Fruit fly (Drosophila melanogaster): ENCODE measurements around the gene Ten-a.
A peak's percentile ranks its signal among the peaks of the same experiment; 100 is the strongest.

Gene Ten-a

DNA sequence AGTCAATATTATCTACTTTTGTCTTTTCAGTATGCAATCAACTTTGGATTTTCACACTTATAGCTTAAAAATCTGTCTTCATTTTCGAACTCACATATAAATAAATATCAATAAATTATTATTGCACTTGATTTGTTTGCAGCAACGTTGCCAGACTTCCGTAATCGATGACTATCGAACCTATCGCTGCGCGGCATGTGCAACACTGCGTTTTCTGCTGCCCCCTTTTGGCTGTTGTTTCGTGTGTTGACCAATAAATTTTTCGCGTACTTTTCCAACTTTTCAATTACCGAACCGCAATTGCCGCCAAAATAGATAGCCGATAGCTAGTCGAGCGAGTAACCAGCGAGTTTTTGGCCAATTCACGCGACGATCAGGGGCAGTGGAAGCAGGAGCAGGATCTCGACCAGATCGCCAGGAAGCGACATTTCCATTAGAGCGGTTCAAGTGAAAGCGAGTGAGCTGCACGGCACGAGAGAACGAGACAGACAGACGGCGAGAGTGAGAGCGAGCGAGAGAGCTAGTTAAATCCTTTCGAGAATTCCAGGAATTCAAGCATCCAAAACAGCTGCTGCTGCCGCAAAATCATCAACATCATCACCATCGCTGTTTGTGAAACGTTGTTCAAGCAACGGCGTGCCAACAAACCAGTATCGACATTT, 24.9 kb upstream of the Ten-a start, which contains the start of gene Lsm12a (continued):
- no peak for TF ChIP-seq gcm2 (GFP tag; optimal IDR thresholded peaks at IDR 0.05)
- TF ChIP-seq stwl (tag; optimal IDR thresholded peaks at IDR 0.05), result peak; percentile 64
- no peak for TF ChIP-seq ab (GFP tag; optimal IDR thresholded peaks at IDR 0.05)
- no peak for TF ChIP-seq Meics (GFP tag; optimal IDR thresholded peaks at IDR 0.05)
- no peak for TF ChIP-seq Nf-YA (GFP tag; IDR thresholded peaks at IDR 0.05)
- no peak for TF ChIP-seq fd96Cb (tag; optimal IDR thresholded peaks at IDR 0.05)
- TF ChIP-seq NfI (GFP tag; optimal IDR thresholded peaks at IDR 0.05), result no peak
- TF ChIP-seq CG17361 (GFP tag; IDR thresholded peaks at IDR 0.05), result no peak
- TF ChIP-seq gfzf (GFP tag; optimal IDR thresholded peaks at IDR 0.05), result no peak
- TF ChIP-seq sim (GFP tag; IDR thresholded peaks at IDR 0.05), result no peak
- TF ChIP-seq CG15601 (tag; optimal IDR thresholded peaks at IDR 0.05), result no peak
- TF ChIP-seq CG12769 (tag; optimal IDR thresholded peaks at IDR 0.05), result no peak
- TF ChIP-seq CG6765 (GFP tag; optimal IDR thresholded peaks at IDR 0.05), result no peak
- no peak for TF ChIP-seq CG10209 (GFP tag; optimal IDR thresholded peaks at IDR 0.05)
- TF ChIP-seq Sox100B (GFP tag; optimal IDR thresholded peaks at IDR 0.05), result no peak
- no peak for TF ChIP-seq crc (GFP tag; optimal IDR thresholded peaks at IDR 0.05)
- TF ChIP-seq Stat92E (GFP tag; optimal IDR thresholded peaks at IDR 0.05), result peak in 1 of 3 experiments; percentile 79
- TF ChIP-seq exex (tag; optimal IDR thresholded peaks at IDR 0.05), result no peak
- no peak for TF ChIP-seq ftz-f1 (GFP tag; optimal IDR thresholded peaks at IDR 0.05)
- no peak for TF ChIP-seq gem (tag; optimal IDR thresholded peaks at IDR 0.05)
- TF ChIP-seq Gug (GFP tag; IDR thresholded peaks at IDR 0.05), result no peak
- TF ChIP-seq mirr (GFP tag; optimal IDR thresholded peaks at IDR 0.05), result no peak
- TF ChIP-seq odd (GFP tag; optimal IDR thresholded peaks at IDR 0.05), result no peak
- no peak for TF ChIP-seq shn (GFP tag; optimal IDR thresholded peaks at IDR 0.05)
- TF ChIP-seq CG10274 (GFP tag; optimal IDR thresholded peaks at IDR 0.05), result no peak
- no peak for TF ChIP-seq Antp (GFP tag; optimal IDR thresholded peaks at IDR 0.05)
- no peak for TF ChIP-seq sug (tag; optimal IDR thresholded peaks at IDR 0.05)
- no peak for TF ChIP-seq sr (GFP tag; IDR thresholded peaks at IDR 0.05)
- no peak for TF ChIP-seq ci (GFP tag; IDR thresholded peaks at IDR 0.05)
- TF ChIP-seq dati (GFP tag; IDR thresholded peaks at IDR 0.05), result no peak
- TF ChIP-seq rib (GFP tag; IDR thresholded peaks at IDR 0.05), result no peak
- TF ChIP-seq CG12236 (GFP tag; optimal IDR thresholded peaks at IDR 0.05), result no peak
- peak; percentile 20 for TF ChIP-seq Med (GFP tag)
- peak; percentile 74 for TF ChIP-seq BEAF-32 (GFP tag; optimal IDR thresholded peaks at IDR 0.05)
- peak; percentile 9 for TF ChIP-seq CG4617 (GFP tag; optimal IDR thresholded peaks at IDR 0.05; ENCODE audit: borderline replicate concordance)
- TF ChIP-seq sens (GFP tag), result peak; percentile 44
- TF ChIP-seq lab (GFP tag; optimal IDR thresholded peaks at IDR 0.05), result no peak
- no peak for TF ChIP-seq Adf1 (GFP tag; IDR thresholded peaks at IDR 0.05)
- peak; percentile 42; the same call in 2 of the 3 replicates for TF ChIP-seq vnd (GFP tag; IDR thresholded peaks at IDR 0.05; ENCODE audit: partially characterized antibody)
- TF ChIP-seq nom (GFP tag; optimal IDR thresholded peaks at IDR 0.05), result no peak
- no peak for TF ChIP-seq CG10979 (tag; optimal IDR thresholded peaks at IDR 0.05)
- TF ChIP-seq CG4820 (GFP tag; optimal IDR thresholded peaks at IDR 0.05), result no peak
- TF ChIP-seq E2f1 (GFP tag; IDR thresholded peaks at IDR 0.05), result no peak
- no peak for TF ChIP-seq B-H1 (GFP tag; IDR thresholded peaks at IDR 0.05)
- no peak for TF ChIP-seq CG17802 (tag; optimal IDR thresholded peaks at IDR 0.05)
- TF ChIP-seq btn (GFP tag; optimal IDR thresholded peaks at IDR 0.05), result no peak
- TF ChIP-seq Abd-B (GFP tag; optimal IDR thresholded peaks at IDR 0.05), result no peak
- no peak for TF ChIP-seq Taf1 (GFP tag; IDR thresholded peaks at IDR 0.05)
- no peak for TF ChIP-seq schlank (tag; optimal IDR thresholded peaks at IDR 0.05)
- TF ChIP-seq Rx (GFP tag; IDR thresholded peaks at IDR 0.05), result no peak
